Worm (Caenorhabditis elegans) whole organism, young adult: ENCODE results near the gene dyci-1.

ENCODE experiments used
- B0035.1 ChIP-seq: sonication (generic microtip); optimal IDR thresholded peaks from 2 replicates; lab custom pipeline; 2016; ENCODE audit warnings: missing genetic modification characterization, mild to moderate bottlenecking, missing compliant biosample characterization, missing genotype, missing genetic modification reagents
- D2030.7 ChIP-seq: fragments of 200-800 bp; sonication (Bioruptor generic); IDR thresholded peaks from 2 replicates; pipeline ENCODE4 v1.3.6; 2022; ENCODE audit warnings: missing genetic modification reagents, missing genetic modification characterization, missing compliant biosample characterization
- F10E7.11 ChIP-seq: sonication (generic microtip); optimal IDR thresholded peaks from 2 replicates; lab custom pipeline; 2017; ENCODE audit warnings: mild to moderate bottlenecking, missing genetic modification characterization, moderate library complexity, missing compliant biosample characterization
- F33H1.4 ChIP-seq: fragments of 200-800 bp; sonication (Bioruptor generic); IDR thresholded peaks from 2 replicates; pipeline ENCODE4 v1.3.6; 2022; ENCODE audit warnings: missing genetic modification reagents, missing genetic modification characterization, missing compliant biosample characterization
- F49E8.2 ChIP-seq: sonication (generic microtip); optimal IDR thresholded peaks from 3 replicates; lab custom pipeline; 2017; ENCODE audit warnings: missing genetic modification characterization, mild to moderate bottlenecking, missing compliant biosample characterization, antibody characterized with exemption, moderate library complexity; ENCODE audit not compliant: insufficient read depth
- F52B5.7 ChIP-seq: sonication (generic microtip); optimal IDR thresholded peaks from 2 replicates; lab custom pipeline; 2016; ENCODE audit warnings: mild to moderate bottlenecking, missing genetic modification characterization, missing compliant biosample characterization
- Y56A3A.18 ChIP-seq: fragments of 200-800 bp; sonication (Bioruptor generic); IDR thresholded peaks from 2 replicates; pipeline ENCODE4 v1.3.6; 2022; ENCODE audit warnings: missing genetic modification reagents, missing genetic modification characterization, missing compliant biosample characterization
- aptf-3 ChIP-seq: fragments of 200-800 bp; sonication (Bioruptor generic); IDR thresholded peaks from 2 replicates; pipeline ENCODE4 v1.3.6; 2022; ENCODE audit warnings: missing genetic modification characterization, missing compliant biosample characterization
- athp-1 ChIP-seq: sonication (generic microtip); optimal IDR thresholded peaks from 2 replicates; lab custom pipeline; 2017; ENCODE audit warnings: mild to moderate bottlenecking, missing genetic modification characterization, missing compliant biosample characterization
- attf-5 ChIP-seq: fragments of 200-800 bp; sonication (Bioruptor generic); optimal IDR thresholded peaks from 2 replicates; lab custom pipeline; 2018; ENCODE audit warnings: mild to moderate bottlenecking, missing genetic modification characterization, missing compliant biosample characterization
- cebp-2 ChIP-seq: fragments of 200-800 bp; sonication (Bioruptor generic); IDR thresholded peaks from 2 replicates; pipeline ENCODE4 v1.3.6; 2022; ENCODE audit warnings: missing genetic modification characterization, missing compliant biosample characterization
- ceh-58 ChIP-seq: fragments of 200-800 bp; sonication (Bioruptor generic); IDR thresholded peaks from 2 replicates; pipeline ENCODE4 v1.3.6; 2022; ENCODE audit warnings: missing genetic modification characterization, missing compliant biosample characterization
- ceh-91 ChIP-seq: fragments of 200-800 bp; sonication (Bioruptor generic); IDR thresholded peaks from 2 replicates; pipeline ENCODE4 v1.3.6; 2022; ENCODE audit warnings: missing genetic modification reagents, missing genetic modification characterization, missing compliant biosample characterization
- dox-1 ChIP-seq: fragments of 200-800 bp; sonication (Bioruptor generic); IDR thresholded peaks from 2 replicates; pipeline ENCODE4 v1.3.6; 2022; ENCODE audit warnings: missing genetic modification reagents, missing genetic modification characterization, missing compliant biosample characterization
- efl-1 ChIP-seq: fragments of 150-350 bp; optimal IDR thresholded peaks from 2 replicates; lab custom pipeline; 2014; ENCODE audit warnings: missing biosample characterization, missing genetic modification reagents, missing genetic modification characterization
- egl-18 ChIP-seq: fragments of 200-800 bp; sonication (Bioruptor generic); IDR thresholded peaks from 2 replicates; pipeline ENCODE4 v1.3.6; 2022; ENCODE audit warnings: missing genetic modification reagents, missing genetic modification characterization, missing compliant biosample characterization
- egrh-3 ChIP-seq: fragments of 200-800 bp; sonication (Bioruptor generic); IDR thresholded peaks from 2 replicates; pipeline ENCODE4 v1.3.6; 2022; ENCODE audit warnings: missing genetic modification reagents, missing genetic modification characterization, missing compliant biosample characterization
- ekl-4 ChIP-seq: fragments of 200-800 bp; sonication (Bioruptor generic); IDR thresholded peaks from 2 replicates; pipeline ENCODE4 v1.3.6; 2022; ENCODE audit warnings: missing genetic modification reagents, missing genetic modification characterization, missing compliant biosample characterization
- him-1 ChIP-seq: sonication (generic microtip); optimal IDR thresholded peaks from 2 replicates; lab custom pipeline; 2016; ENCODE audit warnings: missing genotype, missing genetic modification reagents, missing genetic modification characterization, missing compliant biosample characterization
- hlh-26 ChIP-seq: fragments of 200-800 bp; sonication (Bioruptor generic); conservative IDR thresholded peaks from 2 replicates; pipeline ENCODE4 v1.3.6; 2022; ENCODE audit warnings: missing genetic modification reagents, missing genetic modification characterization, missing compliant biosample characterization
- hmg-1.2 ChIP-seq: fragments of 200-800 bp; sonication (Bioruptor generic); IDR thresholded peaks from 2 replicates; pipeline ENCODE4 v1.3.6; 2022; ENCODE audit warnings: missing genetic modification reagents, missing genetic modification characterization, missing compliant biosample characterization
- hrde-1 ChIP-seq: sonication (generic microtip); optimal IDR thresholded peaks from 2 replicates; lab custom pipeline; 2016; ENCODE audit warnings: missing genetic modification characterization, mild to moderate bottlenecking, missing compliant biosample characterization, moderate library complexity, missing genotype, missing genetic modification reagents, borderline replicate concordance
- lin-35 ChIP-seq, 3 experiments: fragments of 150-350 bp in 2 of 3; sonication (generic microtip) in 1 of 3; optimal IDR thresholded peaks; 2 replicates each; lab custom pipeline; 2014 to 2018; ENCODE audit warnings: missing biosample characterization in 3 of 3, missing genetic modification characterization in 3 of 3, missing genetic modification reagents in 3 of 3
- lin-40 ChIP-seq: sonication (generic microtip); optimal IDR thresholded peaks from 2 replicates; lab custom pipeline; 2016; ENCODE audit warnings: missing genetic modification characterization, mild to moderate bottlenecking, missing compliant biosample characterization, missing genotype, missing genetic modification reagents
- lin-54 ChIP-seq: fragments of 200-800 bp; sonication (Bioruptor generic); optimal IDR thresholded peaks from 2 replicates; lab custom pipeline; 2018; ENCODE audit warnings: mild to moderate bottlenecking, missing genetic modification characterization, missing compliant biosample characterization
- lsl-1 ChIP-seq: fragments of 200-800 bp; sonication (Bioruptor generic); optimal IDR thresholded peaks from 2 replicates; lab custom pipeline; 2018; ENCODE audit warnings: mild to moderate bottlenecking, missing genetic modification characterization, moderate library complexity, missing compliant biosample characterization
- madf-3 ChIP-seq: fragments of 200-800 bp; sonication (Bioruptor generic); IDR thresholded peaks from 2 replicates; pipeline ENCODE4 v1.3.6; 2022; ENCODE audit warnings: missing genetic modification reagents, missing genetic modification characterization, missing compliant biosample characterization
- madf-6 ChIP-seq: fragments of 200-800 bp; sonication (Bioruptor generic); IDR thresholded peaks from 2 replicates; pipeline ENCODE4 v1.3.6; 2022; ENCODE audit warnings: missing genetic modification reagents, missing genetic modification characterization, missing compliant biosample characterization
- madf-8 ChIP-seq: fragments of 200-800 bp; sonication (Bioruptor generic); conservative IDR thresholded peaks from 2 replicates; pipeline ENCODE4 v1.3.6; 2022; ENCODE audit warnings: missing genetic modification reagents, missing genetic modification characterization, missing compliant biosample characterization
- nfya-2 ChIP-seq: fragments of 200-800 bp; sonication (Bioruptor generic); IDR thresholded peaks from 2 replicates; pipeline ENCODE4 v1.3.6; 2022; ENCODE audit warnings: missing genetic modification reagents, missing genetic modification characterization, missing compliant biosample characterization
- nfyb-1 ChIP-seq: fragments of 200-800 bp; sonication (Bioruptor generic); IDR thresholded peaks from 2 replicates; pipeline ENCODE4 v1.3.6; 2022; ENCODE audit warnings: missing genetic modification reagents, missing genetic modification characterization, missing compliant biosample characterization
- nhr-80 ChIP-seq: sonication (generic microtip); optimal IDR thresholded peaks from 2 replicates; lab custom pipeline; 2016; ENCODE audit warnings: missing genetic modification characterization, missing compliant biosample characterization
- pbrm-1 ChIP-seq: fragments of 200-800 bp; sonication (Bioruptor generic); IDR thresholded peaks from 2 replicates; pipeline ENCODE4 v1.3.6; 2022; ENCODE audit warnings: missing genetic modification reagents, missing genetic modification characterization, missing compliant biosample characterization
- pha-4 ChIP-seq: fragments of 150-350 bp; sonication (generic microtip); optimal IDR thresholded peaks from 2 replicates; lab custom pipeline; 2014; ENCODE audit warnings: missing biosample characterization, missing genetic modification reagents, missing genetic modification characterization
- repo-1 ChIP-seq: sonication (generic microtip); optimal IDR thresholded peaks from 2 replicates; lab custom pipeline; 2017; ENCODE audit warnings: mild to moderate bottlenecking, missing genetic modification characterization, missing compliant biosample characterization
- sdz-38 ChIP-seq: sonication (generic microtip); optimal IDR thresholded peaks from 2 replicates; lab custom pipeline; 2016; ENCODE audit warnings: missing genotype, missing genetic modification characterization, missing compliant biosample characterization
- sea-2 ChIP-seq: fragments of 200-800 bp; sonication (Bioruptor generic); IDR thresholded peaks from 2 replicates; pipeline ENCODE4 v1.3.6; 2022; ENCODE audit warnings: missing genetic modification characterization, missing compliant biosample characterization
- snpc-1.1 ChIP-seq: sonication (generic microtip); optimal IDR thresholded peaks from 2 replicates; lab custom pipeline; 2017; ENCODE audit warnings: missing genetic modification characterization, mild to moderate bottlenecking, missing compliant biosample characterization, antibody characterized with exemption, moderate library complexity, missing genotype, missing genetic modification reagents; ENCODE audit not compliant: insufficient read depth
- snpc-4 ChIP-seq, 5 experiments: fragments of 150-350 bp in 1 of 5; sonication (generic microtip) in 4 of 5; optimal IDR thresholded peaks; 2 replicates each; lab custom pipeline; 2014 to 2018; ENCODE audit warnings: missing genetic modification characterization in 5 of 5, missing biosample characterization in 3 of 5, antibody characterized with exemption in 2 of 5, mild to moderate bottlenecking in 2 of 5, missing compliant biosample characterization in 2 of 5, missing genotype in 2 of 5, moderate library complexity in 2 of 5, missing genetic modification reagents in 1 of 5
- tbp1 ChIP-seq: fragments of 200-800 bp; sonication (Bioruptor generic); optimal IDR thresholded peaks from 2 replicates; lab custom pipeline; 2018; ENCODE audit warnings: mild to moderate bottlenecking, missing genetic modification characterization, missing compliant biosample characterization
- xnd-1 ChIP-seq: sonication (generic microtip); optimal IDR thresholded peaks from 2 replicates; lab custom pipeline; 2016; ENCODE audit warnings: missing genotype, missing genetic modification reagents, missing genetic modification characterization, missing compliant biosample characterization
- zfh-2 ChIP-seq: fragments of 200-800 bp; sonication (Bioruptor generic); conservative IDR thresholded peaks from 2 replicates; pipeline ENCODE4 v1.3.6; 2022; ENCODE audit warnings: missing genetic modification reagents, missing genetic modification characterization, missing compliant biosample characterization
- ztf-22 ChIP-seq: fragments of 200-800 bp; sonication (Bioruptor generic); optimal IDR thresholded peaks from 2 replicates; lab custom pipeline; 2018; ENCODE audit warnings: mild to moderate bottlenecking, missing genetic modification characterization, moderate library complexity, missing compliant biosample characterization

The dyci-1 gene

DNA sequence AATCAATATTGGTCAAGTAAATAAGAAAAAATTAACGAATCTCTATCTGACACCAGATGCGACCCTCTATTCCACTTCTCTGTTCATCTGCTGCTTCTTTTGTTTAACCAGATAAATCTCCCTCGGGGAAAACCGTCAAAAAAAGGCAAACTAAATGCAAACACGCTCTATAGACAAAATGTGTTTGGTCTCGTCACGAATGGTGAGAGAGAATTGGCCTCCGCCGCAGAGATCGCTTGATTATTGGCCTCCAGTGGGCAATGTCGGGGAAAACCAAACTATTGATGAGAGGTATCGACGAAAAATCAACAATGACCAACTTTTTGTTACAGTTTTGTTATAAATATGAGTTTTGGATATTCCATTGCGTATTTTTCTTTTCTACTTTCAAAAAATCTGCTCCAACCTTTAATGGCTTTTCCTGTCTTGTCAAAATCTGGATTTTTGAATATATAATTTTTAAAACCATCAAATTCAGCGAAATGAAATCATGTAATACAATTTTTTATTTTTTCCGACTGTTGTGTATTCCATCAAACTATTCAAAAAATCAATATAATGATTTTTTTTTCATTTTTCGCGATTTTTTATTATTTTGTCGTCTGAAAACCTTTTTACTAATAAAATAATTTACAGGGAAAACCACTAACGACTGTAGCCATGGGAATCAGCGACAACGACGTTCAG lies 5.5 kb upstream of the dyci-1 start, which contains the start of the genes C17H12.2 and vha-8 (continued):
- no peak for TF ChIP-seq egl-18
- TF ChIP-seq repo-1 (tag; lab: Kevin White, UChicago) = peak; percentile 32
- TF ChIP-seq nfya-2 (GFP tag; lab: Robert Waterston, UW) = no peak
- TF ChIP-seq ekl-4 = peak; percentile 82
- peak; percentile 84 for TF ChIP-seq pbrm-1
- no peak for TF ChIP-seq sdz-38 (tag; lab: Kevin White, UChicago)
- TF ChIP-seq athp-1 (tag; lab: Kevin White, UChicago) = peak; percentile 44

DNA sequence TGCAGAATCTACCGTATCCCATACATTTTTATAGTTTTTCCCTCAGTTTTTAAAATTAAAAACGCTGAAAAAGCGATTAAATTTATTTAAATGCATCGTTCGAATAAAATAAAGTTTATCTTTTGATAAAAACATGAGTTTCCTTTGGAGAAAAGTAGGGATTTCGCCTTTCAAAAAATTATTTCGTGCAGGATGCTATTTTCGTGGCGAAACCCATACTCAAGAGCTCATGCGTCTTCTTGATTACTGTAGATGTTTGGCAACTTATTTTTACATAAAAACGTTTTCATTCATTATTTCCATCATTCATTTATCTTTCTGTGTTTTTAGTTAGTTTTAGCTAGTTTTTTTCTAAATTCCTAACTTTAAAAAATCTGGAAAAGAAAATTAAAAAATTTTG lies 4.9 kb upstream of the dyci-1 start:
- no peak for TF ChIP-seq sea-2 (GFP tag; lab: Robert Waterston, UW)
- no peak for TF ChIP-seq lin-54 (GFP tag; lab: Kevin White, UChicago)
- 0 out of 2 replicates have a peak, but pooled peaks have one; percentile 4 for TF ChIP-seq dox-1
- TF ChIP-seq snpc-4 (GFP tag; optimal IDR thresholded peaks at IDR 0.05; lab: Kevin White, UChicago) = peak; percentile 60
- TF ChIP-seq snpc-4 (tag; optimal IDR thresholded peaks at IDR 0.05; lab: Kevin White, UChicago) = peak in 2 of 4 experiments; percentile 61 to 65
- no peak for TF ChIP-seq madf-3 (GFP tag; lab: Robert Waterston, UW)
- peak; percentile 6 for TF ChIP-seq him-1
- peak; percentile 26; the same call in 1 of the 2 replicates for TF ChIP-seq madf-8 (GFP tag; lab: Robert Waterston, UW)
- peak; percentile 34 for TF ChIP-seq F49E8.2 (tag; lab: Kevin White, UChicago)
- peak; percentile 73 for TF ChIP-seq madf-6 (GFP tag; lab: Robert Waterston, UW)
- TF ChIP-seq cebp-2 (GFP tag; lab: Robert Waterston, UW) = no peak
- peak; percentile 59 for TF ChIP-seq ceh-91 (GFP tag; lab: Robert Waterston, UW)
- TF ChIP-seq D2030.7 = 0 out of 2 replicates have a peak, but pooled peaks have one; percentile 25
- TF ChIP-seq tbp1 (GFP tag; lab: Kevin White, UChicago) = peak; percentile 32
- peak; percentile 43 for TF ChIP-seq snpc-1.1 (tag; lab: Kevin White, UChicago)
- peak; percentile 83 for TF ChIP-seq F33H1.4 (GFP tag; lab: Robert Waterston, UW)
- peak; percentile 94 for TF ChIP-seq lsl-1
- peak; percentile 60 for TF ChIP-seq xnd-1
- no peak for TF ChIP-seq nfyb-1 (GFP tag; lab: Robert Waterston, UW)
- TF ChIP-seq ztf-22 (GFP tag; lab: Kevin White, UChicago) = no peak
- peak; percentile 36 for TF ChIP-seq efl-1 (GFP tag; lab: Kevin White, UChicago)
- TF ChIP-seq pbrm-1 = no peak
- no peak for TF ChIP-seq hrde-1
- TF ChIP-seq ceh-58 = no peak
- TF ChIP-seq hlh-26 (GFP tag; lab: Robert Waterston, UW) = no peak
- no peak for TF ChIP-seq F10E7.11 (tag; lab: Kevin White, UChicago)
- no peak for TF ChIP-seq zfh-2 (GFP tag; lab: Robert Waterston, UW)
- no peak for TF ChIP-seq B0035.1 (tag; lab: Kevin White, UChicago)

DNA sequence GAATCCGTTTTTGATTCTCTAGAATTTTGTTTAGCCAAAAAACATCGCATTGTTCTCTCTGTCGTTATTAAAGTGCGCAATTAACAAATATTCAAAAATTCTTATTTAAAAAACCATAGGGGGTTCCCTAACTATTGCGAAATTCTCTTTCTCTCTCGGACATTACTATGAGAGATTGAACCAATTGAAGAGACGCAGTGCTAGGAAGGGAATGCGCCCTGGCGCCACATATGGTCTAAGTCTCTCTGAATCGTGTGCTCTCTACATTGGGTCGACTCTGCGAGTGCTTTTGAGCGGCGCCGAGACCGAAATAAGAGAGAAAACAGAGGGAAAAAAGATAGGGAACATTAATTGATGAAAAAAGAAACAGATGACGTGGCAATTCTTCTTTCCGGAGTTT lies 801 bp upstream of the dyci-1 start:
- TF ChIP-seq egrh-3 (GFP tag; lab: Robert Waterston, UW) (no peak), efl-1 (GFP tag; lab: Kevin White, UChicago) (no peak), hmg-1.2 (peak; percentile 96), pbrm-1 (peak; percentile 65), Y56A3A.18 (GFP tag; lab: Robert Waterston, UW) (peak; percentile 45; the same call in 1 of the 2 replicates), attf-5 (GFP tag; lab: Kevin White, UChicago) (peak; percentile 88), lin-54 (GFP tag; lab: Kevin White, UChicago) (peak; percentile 44), lin-35 (GFP tag; optimal IDR thresholded peaks at IDR 0.05; lab: Kevin White, UChicago) (peak in 1 of 3 experiments; percentile 80), aptf-3 (no peak), snpc-1.1 (tag; lab: Kevin White, UChicago) (no peak), cebp-2 (GFP tag; lab: Robert Waterston, UW) (0 out of 2 replicates have a peak, but pooled peaks have one; percentile 57), lin-40 (tag; lab: Kevin White, UChicago) (peak; percentile 63), nhr-80 (peak; percentile 46), dox-1 (peak; percentile 81), madf-3 (GFP tag; lab: Robert Waterston, UW) (no peak), F52B5.7 (tag; lab: Kevin White, UChicago) (no peak), pha-4 (peak; percentile 38), sea-2 (GFP tag; lab: Robert Waterston, UW) (no peak), nfyb-1 (GFP tag; lab: Robert Waterston, UW) (0 out of 2 replicates have a peak, but pooled peaks have one; percentile 35)
